Worm (Caenorhabditis elegans) whole organism, L3 larva: ENCODE data around the gene brd-1.

Experiments
- ZK546.5 ChIP-seq: sonication (generic microtip); optimal IDR thresholded peaks from 2 replicates; lab custom pipeline; 2017; ENCODE audit warnings: missing biosample characterization, missing genetic modification characterization
- aly-2 ChIP-seq: fragments of 150-350 bp; optimal IDR thresholded peaks from 2 replicates; lab custom pipeline; 2014; ENCODE audit warnings: missing biosample characterization, missing genetic modification characterization
- ama-1 ChIP-seq: fragments of 150-350 bp; optimal IDR thresholded peaks from 2 replicates; lab custom pipeline; 2018
- elt-3 ChIP-seq, 3 experiments: fragments of 150-350 bp in 1 of 3; sonication (generic microtip) in 2 of 3; optimal IDR thresholded peaks; 2 replicates in 2 of 3; 4 replicates in 1 of 3; lab custom pipeline; 2014 to 2017; ENCODE audit warnings: missing biosample characterization in 3 of 3, missing genetic modification characterization in 3 of 3
- fkh-10 ChIP-seq: sonication (generic microtip); optimal IDR thresholded peaks from 2 replicates; lab custom pipeline; 2017; ENCODE audit warnings: missing biosample characterization, missing genetic modification reagents, missing genetic modification characterization
- skn-1 ChIP-seq: fragments of 150-350 bp; optimal IDR thresholded peaks from 2 replicates; lab custom pipeline; 2014; ENCODE audit warnings: missing biosample characterization, missing genetic modification characterization
- zag-1 ChIP-seq: fragments of 150-350 bp; optimal IDR thresholded peaks from 2 replicates; lab custom pipeline; 2014; ENCODE audit warnings: missing biosample characterization, missing genetic modification characterization

DNA sequence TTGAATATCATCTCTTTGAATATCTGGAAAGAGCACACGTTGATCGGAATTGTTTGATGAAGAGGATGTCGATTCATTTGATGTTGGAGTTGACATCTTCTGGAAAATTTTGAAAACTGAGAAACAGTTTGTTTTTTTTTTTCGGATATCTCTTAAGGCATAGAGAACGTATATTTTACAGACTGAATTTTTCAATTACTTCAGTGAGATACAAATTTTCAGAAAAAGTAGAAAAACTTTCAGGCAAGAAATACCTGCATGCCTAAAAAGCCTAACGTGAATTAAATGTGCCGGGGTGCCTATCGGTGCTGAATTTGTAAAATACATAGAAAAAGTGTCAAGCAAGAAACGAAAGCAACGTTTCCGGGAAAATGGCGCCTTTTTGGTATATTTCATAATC is 32.6 kb downstream of the brd-1 start, which contains the start of gene zak-1:
- TF ChIP-seq elt-3 (tag; optimal IDR thresholded peaks at IDR 0.05; lab: Kevin White, UChicago) = no peak
- TF ChIP-seq fkh-10 (GFP tag; lab: Kevin White, UChicago) = no peak
- TF ChIP-seq aly-2 (tag; lab: Kevin White, UChicago) = no peak
- TF ChIP-seq skn-1 (tag; lab: Kevin White, UChicago) = no peak
- no peak for TF ChIP-seq zag-1 (tag; lab: Kevin White, UChicago)
- TF ChIP-seq ZK546.5 (tag; lab: Kevin White, UChicago) = no peak
- TF ChIP-seq ama-1 (lab: Kevin White, UChicago) = no peak
